Fruit fly (Drosophila melanogaster) whole organism, pupa: ENCODE results near the gene Mcm6.

Experiments
- CG10348 ChIP-seq: fragments of 200-800 bp; sonication (Bioruptor generic); IDR thresholded peaks from 2 replicates; pipeline ENCODE4 v1.3.6; 2022; ENCODE audit warnings: missing biosample characterization, missing genetic modification characterization
- CG12605 ChIP-seq: fragments of 200-800 bp; sonication (Bioruptor generic); IDR thresholded peaks from 2 replicates; pipeline ENCODE4 v1.3.6; 2022; ENCODE audit warnings: missing biosample characterization, missing genetic modification characterization
- CG13204 ChIP-seq: fragments of 200-800 bp; sonication (Bioruptor generic); optimal IDR thresholded peaks from 2 replicates; lab custom pipeline; 2018; ENCODE audit warnings: missing biosample characterization, mild to moderate bottlenecking, missing genetic modification characterization, moderate library complexity
- CG14655 ChIP-seq: fragments of 200-800 bp; sonication (Bioruptor generic); optimal IDR thresholded peaks from 3 replicates; lab custom pipeline; 2017; ENCODE audit warnings: mild to moderate bottlenecking, missing biosample characterization, missing genetic modification reagents, missing genetic modification characterization
- CG32121 ChIP-seq: fragments of 200-800 bp; sonication (Bioruptor generic); IDR thresholded peaks from 2 replicates; pipeline ENCODE4 v1.3.6; 2022; ENCODE audit warnings: missing biosample characterization, missing genetic modification characterization
- CG8301 ChIP-seq: fragments of 200-800 bp; sonication (Bioruptor generic); optimal IDR thresholded peaks from 2 replicates; lab custom pipeline; 2018; ENCODE audit warnings: missing biosample characterization, mild to moderate bottlenecking, missing genetic modification characterization
- CG9948 ChIP-seq: fragments of 200-800 bp; sonication (Bioruptor generic); optimal IDR thresholded peaks from 2 replicates; lab custom pipeline; 2018; ENCODE audit warnings: missing biosample characterization, mild to moderate bottlenecking, missing genetic modification characterization, moderate library complexity
- EcR ChIP-seq: fragments of 200-800 bp; sonication (Bioruptor generic); optimal IDR thresholded peaks from 3 replicates; lab custom pipeline; 2019; ENCODE audit warnings: missing biosample characterization, missing genetic modification characterization, mild to moderate bottlenecking, moderate library complexity, missing genetic modification reagents
- Pif1A ChIP-seq: fragments of 200-800 bp; sonication (Bioruptor generic); optimal IDR thresholded peaks from 3 replicates; lab custom pipeline; 2016; ENCODE audit warnings: missing biosample characterization, missing genetic modification characterization
- fd96Ca ChIP-seq: fragments of 200-800 bp; sonication (Bioruptor generic); IDR thresholded peaks from 3 replicates; pipeline ENCODE4 v1.3.6; 2022; ENCODE audit warnings: missing biosample characterization, missing genetic modification characterization

dm6 chrX:6683635-6684499 lies 9.7 kb downstream of the Mcm6 start, which contains the start of gene Pink1:
- no peak for TF ChIP-seq CG14655 (GFP tag; lab: Kevin White, UChicago)
- no peak for TF ChIP-seq fd96Ca (GFP tag; lab: Robert Waterston, UW)
- no peak for TF ChIP-seq CG10348 (GFP tag; lab: Robert Waterston, UW)
- TF ChIP-seq CG32121 (GFP tag; lab: Robert Waterston, UW), result no peak
- no peak for TF ChIP-seq Pif1A (GFP tag; lab: Kevin White, UChicago)
- TF ChIP-seq CG13204 (GFP tag; lab: Kevin White, UChicago), result no peak
- TF ChIP-seq CG12605, result no peak
- no peak for TF ChIP-seq CG8301 (tag; lab: Kevin White, UChicago)
- TF ChIP-seq CG9948 (tag; lab: Kevin White, UChicago), result no peak
- TF ChIP-seq EcR, result no peak
